Fruit fly (Drosophila melanogaster) whole organism, embryonic: ENCODE results near the gene kz.

ENCODE experiments used
- Atf-2 ChIP-seq: fragments of 200-800 bp; sonication (Bioruptor generic); optimal IDR thresholded peaks from 2 replicates; lab custom pipeline; 2016; ENCODE audit warnings: missing biosample characterization, missing genetic modification characterization
- Blimp-1 ChIP-seq: fragments of 200-800 bp; sonication (Bioruptor generic); optimal IDR thresholded peaks from 3 replicates; lab custom pipeline; 2018; ENCODE audit warnings: missing biosample characterization, missing genetic modification characterization, mild to moderate bottlenecking, moderate library complexity, missing genetic modification reagents
- CG10267 ChIP-seq: fragments of 200-800 bp; sonication (Bioruptor generic); optimal IDR thresholded peaks from 2 replicates; lab custom pipeline; 2018; ENCODE audit warnings: missing biosample characterization, mild to moderate bottlenecking, missing genetic modification characterization, moderate library complexity
- CG10366 ChIP-seq: fragments of 200-800 bp; sonication (Bioruptor generic); IDR thresholded peaks from 2 replicates; pipeline ENCODE4 v1.3.6; 2022; ENCODE audit warnings: missing biosample characterization, missing genetic modification characterization
- CG10431 ChIP-seq: fragments of 200-800 bp; sonication (Bioruptor generic); optimal IDR thresholded peaks from 3 replicates; lab custom pipeline; 2018; ENCODE audit warnings: missing biosample characterization, mild to moderate bottlenecking, missing genetic modification characterization
- CG1233 ChIP-seq: fragments of 200-800 bp; sonication (Bioruptor generic); optimal IDR thresholded peaks from 4 replicates; lab custom pipeline; 2018; ENCODE audit warnings: missing biosample characterization, mild to moderate bottlenecking, missing genetic modification characterization
- CG12391 ChIP-seq: fragments of 200-800 bp; sonication (Bioruptor generic); optimal IDR thresholded peaks from 3 replicates; lab custom pipeline; 2018; ENCODE audit warnings: missing biosample characterization, mild to moderate bottlenecking, missing genetic modification characterization, moderate library complexity
- CG12942 ChIP-seq: fragments of 200-800 bp; sonication (Bioruptor generic); optimal IDR thresholded peaks from 3 replicates; lab custom pipeline; 2016; ENCODE audit warnings: missing biosample characterization, missing genetic modification characterization
- CG13123 ChIP-seq: fragments of 200-800 bp; sonication (Bioruptor generic); optimal IDR thresholded peaks from 2 replicates; lab custom pipeline; 2016; ENCODE audit warnings: missing biosample characterization, missing genetic modification characterization
- CG13296 ChIP-seq: fragments of 200-800 bp; sonication (Bioruptor generic); optimal IDR thresholded peaks from 3 replicates; lab custom pipeline; 2018; ENCODE audit warnings: missing biosample characterization, mild to moderate bottlenecking, missing genetic modification characterization
- CG16813 ChIP-seq: fragments of 200-800 bp; sonication (Bioruptor generic); IDR thresholded peaks from 3 replicates; pipeline ENCODE4 v1.3.6; 2022; ENCODE audit warnings: missing biosample characterization, missing genetic modification characterization; ENCODE audit not compliant: partially characterized antibody
- CG17912 ChIP-seq: fragments of 200-800 bp; sonication (Bioruptor generic); optimal IDR thresholded peaks from 2 replicates; lab custom pipeline; 2018; ENCODE audit warnings: missing biosample characterization, mild to moderate bottlenecking, missing genetic modification characterization
- CG18599 ChIP-seq: fragments of 200-800 bp; sonication (Bioruptor generic); optimal IDR thresholded peaks from 3 replicates; lab custom pipeline; 2017; ENCODE audit warnings: missing biosample characterization, missing genetic modification characterization, mild to moderate bottlenecking, moderate library complexity, missing genetic modification reagents
- CG2712 ChIP-seq: fragments of 200-800 bp; optimal IDR thresholded peaks from 3 replicates; lab custom pipeline; 2019; ENCODE audit warnings: missing biosample characterization, mild to moderate bottlenecking, missing genetic modification characterization, moderate library complexity
- CG34422 ChIP-seq: fragments of 200-800 bp; sonication (Bioruptor generic); IDR thresholded peaks from 3 replicates; pipeline ENCODE4 v1.3.6; 2022; ENCODE audit warnings: missing biosample characterization, missing genetic modification characterization
- CG3847 ChIP-seq: fragments of 200-800 bp; sonication (Bioruptor generic); IDR thresholded peaks from 2 replicates; pipeline ENCODE4 v1.3.6; 2022; ENCODE audit warnings: missing biosample characterization, missing genetic modification characterization
- CG6689 ChIP-seq: fragments of 200-800 bp; sonication (Bioruptor generic); IDR thresholded peaks from 2 replicates; pipeline ENCODE4 v1.3.6; 2022; ENCODE audit warnings: missing biosample characterization, missing genetic modification characterization
- CG6765 ChIP-seq: fragments of 200-800 bp; sonication (Bioruptor generic); optimal IDR thresholded peaks from 3 replicates; lab custom pipeline; 2017; ENCODE audit warnings: missing biosample characterization, mild to moderate bottlenecking, missing genetic modification characterization
- CG7839 ChIP-seq: fragments of 200-800 bp; sonication (Bioruptor generic); optimal IDR thresholded peaks from 3 replicates; lab custom pipeline; 2018; ENCODE audit warnings: missing biosample characterization, mild to moderate bottlenecking, missing genetic modification characterization, moderate library complexity
- CG8944 ChIP-seq: fragments of 200-800 bp; sonication (Bioruptor generic); optimal IDR thresholded peaks from 3 replicates; lab custom pipeline; 2016; ENCODE audit warnings: missing biosample characterization, missing genetic modification characterization
- CG9727 ChIP-seq: fragments of 200-800 bp; sonication (Bioruptor generic); optimal IDR thresholded peaks from 3 replicates; lab custom pipeline; 2017; ENCODE audit warnings: missing biosample characterization, mild to moderate bottlenecking, missing genetic modification characterization
- CG9932 ChIP-seq: fragments of 200-800 bp; sonication (Bioruptor generic); IDR thresholded peaks from 2 replicates; pipeline ENCODE4 v1.3.6; 2022; ENCODE audit warnings: missing biosample characterization, missing genetic modification characterization
- CHES-1-like ChIP-seq: fragments of 200-800 bp; sonication (Bioruptor generic); optimal IDR thresholded peaks from 2 replicates; lab custom pipeline; 2016; ENCODE audit warnings: missing biosample characterization, missing genetic modification characterization
- CoRest ChIP-seq: fragments of 200-800 bp; sonication (Bioruptor generic); optimal IDR thresholded peaks from 3 replicates; lab custom pipeline; 2018; ENCODE audit warnings: missing biosample characterization, mild to moderate bottlenecking, missing genetic modification characterization, moderate library complexity
- D19B ChIP-seq: fragments of 200-800 bp; sonication (Bioruptor generic); optimal IDR thresholded peaks from 2 replicates; lab custom pipeline; 2017; ENCODE audit warnings: missing biosample characterization, mild to moderate bottlenecking, missing genetic modification characterization
- Dek ChIP-seq: fragments of 200-800 bp; sonication (Bioruptor generic); optimal IDR thresholded peaks from 3 replicates; lab custom pipeline; 2019; ENCODE audit warnings: missing biosample characterization, mild to moderate bottlenecking, missing genetic modification characterization, moderate library complexity
- ERR ChIP-seq: fragments of 200-800 bp; sonication (Bioruptor generic); optimal IDR thresholded peaks from 2 replicates; lab custom pipeline; 2016; ENCODE audit warnings: missing biosample characterization, missing genetic modification characterization
- NC2α ChIP-seq: fragments of 200-800 bp; sonication (Bioruptor generic); optimal IDR thresholded peaks from 2 replicates; lab custom pipeline; 2016; ENCODE audit warnings: missing biosample characterization, missing genetic modification characterization
- NC2β ChIP-seq: fragments of 200-800 bp; sonication (Bioruptor generic); optimal IDR thresholded peaks from 2 replicates; lab custom pipeline; 2016; ENCODE audit warnings: missing biosample characterization, missing genetic modification characterization
- Rfx ChIP-seq: fragments of 200-800 bp; sonication (Bioruptor generic); IDR thresholded peaks from 2 replicates; pipeline ENCODE4 v1.3.6; 2022; ENCODE audit warnings: missing biosample characterization, missing genetic modification characterization
- Ssrp ChIP-seq: fragments of 200-800 bp; sonication (Bioruptor generic); optimal IDR thresholded peaks from 2 replicates; lab custom pipeline; 2018; ENCODE audit warnings: missing biosample characterization, mild to moderate bottlenecking, missing genetic modification characterization, moderate library complexity
- YL-1 ChIP-seq: fragments of 200-800 bp; sonication (Bioruptor generic); optimal IDR thresholded peaks from 3 replicates; lab custom pipeline; 2017; ENCODE audit warnings: missing biosample characterization, mild to moderate bottlenecking, missing genetic modification characterization
- cg ChIP-seq: fragments of 200-800 bp; sonication (Bioruptor generic); optimal IDR thresholded peaks from 3 replicates; lab custom pipeline; 2019; ENCODE audit warnings: missing biosample characterization, mild to moderate bottlenecking, missing genetic modification characterization, moderate library complexity
- dm ChIP-seq: fragments of 200-800 bp; sonication (Bioruptor generic); optimal IDR thresholded peaks from 3 replicates; lab custom pipeline; 2016; ENCODE audit warnings: missing biosample characterization, missing genetic modification characterization
- dysf ChIP-seq: fragments of 200-800 bp; sonication (Bioruptor generic); IDR thresholded peaks from 3 replicates; pipeline ENCODE4 v1.3.6; 2022; ENCODE audit warnings: missing biosample characterization, missing genetic modification characterization
- ems ChIP-seq: fragments of 200-800 bp; sonication (Bioruptor generic); optimal IDR thresholded peaks from 3 replicates; lab custom pipeline; 2016; ENCODE audit warnings: missing biosample characterization, missing genetic modification characterization
- fd64A ChIP-seq: fragments of 200-800 bp; sonication (Bioruptor generic); optimal IDR thresholded peaks from 3 replicates; lab custom pipeline; 2018; ENCODE audit warnings: missing biosample characterization, mild to moderate bottlenecking, missing genetic modification characterization
- fu2 ChIP-seq: fragments of 200-800 bp; sonication (Bioruptor generic); optimal IDR thresholded peaks from 2 replicates; lab custom pipeline; 2016; ENCODE audit warnings: missing biosample characterization, missing genetic modification characterization
- gro ChIP-seq: fragments of 200-800 bp; sonication (Bioruptor generic); optimal IDR thresholded peaks from 2 replicates; lab custom pipeline; 2016; ENCODE audit warnings: missing biosample characterization, missing genetic modification characterization
- hth ChIP-seq: fragments of >200 bp; optimal IDR thresholded peaks from 2 replicates; lab custom pipeline; 2017; ENCODE audit warnings: inconsistent platforms
- kay ChIP-seq: fragments of 200-800 bp; sonication (Bioruptor generic); optimal IDR thresholded peaks from 2 replicates; lab custom pipeline; 2016; ENCODE audit warnings: missing biosample characterization, missing genetic modification characterization
- klu ChIP-seq: fragments of 200-800 bp; sonication (Bioruptor generic); IDR thresholded peaks from 2 replicates; pipeline ENCODE4 v1.3.6; 2022; ENCODE audit warnings: missing biosample characterization, missing genetic modification characterization
- otp ChIP-seq: fragments of 200-800 bp; sonication (Bioruptor generic); IDR thresholded peaks from 3 replicates; pipeline ENCODE4, ENCODE4 v1.3.6; 2022; ENCODE audit warnings: missing biosample characterization, missing genetic modification characterization
- pb ChIP-seq: fragments of 200-800 bp; sonication (Bioruptor generic); optimal IDR thresholded peaks from 3 replicates; lab custom pipeline; 2016; ENCODE audit warnings: missing biosample characterization, missing genetic modification characterization
- phol ChIP-seq: fragments of 200-800 bp; sonication (Bioruptor generic); optimal IDR thresholded peaks from 3 replicates; lab custom pipeline; 2018; ENCODE audit warnings: missing biosample characterization, mild to moderate bottlenecking, missing genetic modification characterization, moderate library complexity
- sd ChIP-seq: fragments of 200-800 bp; sonication (Bioruptor generic); optimal IDR thresholded peaks from 3 replicates; lab custom pipeline; 2018; ENCODE audit warnings: missing biosample characterization, mild to moderate bottlenecking, missing genetic modification characterization, moderate library complexity
- slp2 ChIP-seq: fragments of 200-800 bp; sonication (Bioruptor generic); optimal IDR thresholded peaks from 2 replicates; lab custom pipeline; 2016; ENCODE audit warnings: missing biosample characterization, missing genetic modification characterization
- stc ChIP-seq: fragments of 200-800 bp; sonication (Bioruptor generic); IDR thresholded peaks from 2 replicates; pipeline ENCODE4 v1.3.6; 2022; ENCODE audit warnings: missing biosample characterization, missing genetic modification characterization
- tgo ChIP-seq: fragments of 200-800 bp; sonication (Bioruptor generic); IDR thresholded peaks from 3 replicates; pipeline ENCODE4 v1.3.6; 2022; ENCODE audit warnings: missing biosample characterization, missing genetic modification characterization
- tup ChIP-seq: fragments of 200-800 bp; sonication (Bioruptor generic); optimal IDR thresholded peaks from 2 replicates; lab custom pipeline; 2016; ENCODE audit warnings: missing biosample characterization, mild to moderate bottlenecking, missing genetic modification characterization, moderate library complexity
- yki ChIP-seq: fragments of >200 bp; optimal IDR thresholded peaks from 3 replicates; lab custom pipeline; 2018
- z ChIP-seq: fragments of 200-800 bp; sonication (Bioruptor generic); IDR thresholded peaks from 3 replicates; pipeline ENCODE4 v1.3.6; 2022; ENCODE audit warnings: missing biosample characterization, missing genetic modification characterization

The kz gene

dm6 chrX:2262511-2262910 is 20.7 kb upstream of the kz start, which contains the start of the genes temp and CG3071 (continued):
- TF ChIP-seq Blimp-1 (GFP tag; lab: Kevin White, UChicago): no peak
- TF ChIP-seq CHES-1-like (GFP tag; lab: Kevin White, UChicago): peak; percentile 46
- peak; percentile 81 for TF ChIP-seq CG12391
- peak; percentile 72 for TF ChIP-seq CG2712
- peak; percentile 75 for TF ChIP-seq CG3847 (GFP tag; lab: Robert Waterston, UW)
- TF ChIP-seq phol: peak; percentile 72
- TF ChIP-seq CoRest (tag; lab: Kevin White, UChicago): peak; percentile 83
- peak; percentile 66; the same call in 1 of the 2 replicates for TF ChIP-seq Rfx (GFP tag; lab: Robert Waterston, UW)
- peak; percentile 73; the same call in 2 of the 3 replicates for TF ChIP-seq dysf (GFP tag; lab: Robert Waterston, UW)
- peak; percentile 71 for TF ChIP-seq CG9932 (GFP tag; lab: Robert Waterston, UW)
- TF ChIP-seq NC2α: no peak
- TF ChIP-seq CG12942 (GFP tag; lab: Kevin White, UChicago): peak; percentile 50
- TF ChIP-seq D19B (GFP tag; lab: Kevin White, UChicago): peak; percentile 38
- TF ChIP-seq hth (lab: Kevin White, UChicago): no peak
- TF ChIP-seq cg: no peak
- no peak for TF ChIP-seq CG6765 (GFP tag; lab: Kevin White, UChicago)
- no peak for TF ChIP-seq yki (lab: Kevin White, UChicago)
- TF ChIP-seq CG6689 (GFP tag; lab: Robert Waterston, UW): peak; percentile 37
- peak; percentile 59 for TF ChIP-seq NC2β (GFP tag; lab: Kevin White, UChicago)
- TF ChIP-seq ems: peak; percentile 34
- peak; percentile 11 for TF ChIP-seq CG10431 (GFP tag; lab: Kevin White, UChicago)
- TF ChIP-seq z (GFP tag; lab: Robert Waterston, UW): no peak
- no peak for TF ChIP-seq CG17912
- no peak for TF ChIP-seq stc (GFP tag; lab: Robert Waterston, UW)
- no peak for TF ChIP-seq CG13123 (GFP tag; lab: Kevin White, UChicago)
- TF ChIP-seq CG10366 (GFP tag; lab: Robert Waterston, UW): peak; percentile 14; the same call in 1 of the 2 replicates
- TF ChIP-seq fd64A (GFP tag; lab: Kevin White, UChicago): no peak
- peak; percentile 65 for TF ChIP-seq Atf-2 (GFP tag; lab: Kevin White, UChicago)
- no peak for TF ChIP-seq pb (GFP tag; lab: Kevin White, UChicago)
- TF ChIP-seq gro (GFP tag; lab: Kevin White, UChicago): peak; percentile 42
- TF ChIP-seq sd (tag; lab: Kevin White, UChicago): peak; percentile 56
- TF ChIP-seq CG8944 (GFP tag; lab: Kevin White, UChicago): peak; percentile 50
- 0 out of 3 replicates have a peak, but pooled peaks have one; percentile 24 for TF ChIP-seq CG34422 (GFP tag; lab: Robert Waterston, UW)
- peak; percentile 97 for TF ChIP-seq dm (GFP tag; lab: Kevin White, UChicago)
- peak; percentile 50 for TF ChIP-seq CG1233 (GFP tag; lab: Kevin White, UChicago)
- TF ChIP-seq CG9727 (GFP tag; lab: Kevin White, UChicago): peak; percentile 74
- no peak for TF ChIP-seq tup (GFP tag; lab: Kevin White, UChicago)
- TF ChIP-seq tgo (GFP tag; lab: Robert Waterston, UW): peak; percentile 54; the same call in 2 of the 3 replicates
- peak; percentile 66 for TF ChIP-seq Dek (tag; lab: Kevin White, UChicago)
- peak; percentile 76 for TF ChIP-seq CG18599 (GFP tag; lab: Kevin White, UChicago)
- TF ChIP-seq ERR (GFP tag; lab: Kevin White, UChicago): peak; percentile 40
- TF ChIP-seq CG16813 (GFP tag; lab: Robert Waterston, UW): 0 out of 3 replicates have a peak, but pooled peaks have one; percentile 25
- no peak for TF ChIP-seq slp2 (GFP tag; lab: Kevin White, UChicago)
- peak; percentile 79 for TF ChIP-seq YL-1 (GFP tag; lab: Kevin White, UChicago)
- peak; percentile 42 for TF ChIP-seq kay (GFP tag; lab: Kevin White, UChicago)
- peak; percentile 56; the same call in 1 of the 2 replicates for TF ChIP-seq klu (GFP tag; lab: Robert Waterston, UW)
- TF ChIP-seq otp (GFP tag; lab: Robert Waterston, UW): no peak
- TF ChIP-seq CG13296: peak; percentile 45
- TF ChIP-seq CG7839 (tag; lab: Kevin White, UChicago): peak; percentile 69
- peak; percentile 65 for TF ChIP-seq CG10267 (tag; lab: Kevin White, UChicago)
- peak; percentile 66 for TF ChIP-seq fu2 (GFP tag; lab: Kevin White, UChicago)
- TF ChIP-seq Ssrp (tag; lab: Kevin White, UChicago): peak; percentile 56
